Worm (Caenorhabditis elegans) whole organism, L4 larva: Measurements from ENCODE around the gene ZK546.2.
"Not testable (repeated sequence)": the region's sequence is repeated elsewhere in the genome, so short reads cannot be mapped to it uniquely, and the experiment has no call there.

Source experiments
- D1046.2 ChIP-seq: fragments of 200-800 bp; sonication (Bioruptor generic); IDR thresholded peaks from 2 replicates; pipeline ENCODE4 v1.3.6; 2022; ENCODE audit warnings: missing genetic modification characterization, missing compliant biosample characterization
- F26F4.8 ChIP-seq: fragments of 200-800 bp; sonication (Bioruptor generic); conservative IDR thresholded peaks from 2 replicates; pipeline ENCODE4 v1.3.6; 2022; ENCODE audit warnings: missing genetic modification characterization, missing compliant biosample characterization
- F44E2.7 ChIP-seq: fragments of 200-800 bp; sonication (Bioruptor generic); IDR thresholded peaks from 2 replicates; pipeline ENCODE4 v2.1.2; 2022; ENCODE audit warnings: missing genetic modification characterization, missing compliant biosample characterization
- T20F7.1 ChIP-seq: fragments of 200-800 bp; sonication (Bioruptor generic); optimal IDR thresholded peaks from 2 replicates; lab custom pipeline; 2018; ENCODE audit warnings: mild to moderate bottlenecking, missing genetic modification characterization, missing compliant biosample characterization
- Y105C5A.15 ChIP-seq: fragments of 200-800 bp; sonication (Bioruptor generic); IDR thresholded peaks from 2 replicates; pipeline ENCODE4 v1.3.6; 2022; ENCODE audit warnings: missing genetic modification characterization, missing compliant biosample characterization
- Y48G9A.11 ChIP-seq: fragments of 200-800 bp; sonication (Bioruptor generic); IDR thresholded peaks from 2 replicates; pipeline ENCODE4 v1.3.6; 2022; ENCODE audit warnings: missing genetic modification reagents, missing genetic modification characterization, missing compliant biosample characterization
- Y5F2A.4 ChIP-seq: fragments of 200-800 bp; sonication (Bioruptor generic); optimal IDR thresholded peaks from 2 replicates; lab custom pipeline; 2018; ENCODE audit warnings: mild to moderate bottlenecking, missing genetic modification characterization, missing compliant biosample characterization
- Y75B8A.6 ChIP-seq: fragments of 200-800 bp; sonication (Bioruptor generic); IDR thresholded peaks from 2 replicates; pipeline ENCODE4 v1.3.6; 2022; ENCODE audit warnings: missing genetic modification reagents, missing genetic modification characterization, missing compliant biosample characterization
- ama-1 ChIP-seq: fragments of 150-350 bp; optimal IDR thresholded peaks from 2 replicates; lab custom pipeline; 2014; ENCODE audit warnings: inconsistent platforms, mixed read lengths
- arid-1 ChIP-seq: fragments of 200-800 bp; sonication (Bioruptor generic); conservative IDR thresholded peaks from 2 replicates; pipeline ENCODE4 v1.3.6; 2022; ENCODE audit warnings: missing genetic modification reagents, missing genetic modification characterization, missing compliant biosample characterization
- ceh-44 ChIP-seq: fragments of 200-800 bp; sonication (Bioruptor generic); IDR thresholded peaks from 2 replicates; pipeline ENCODE4 v1.3.6; 2022; ENCODE audit warnings: missing genetic modification reagents, missing genetic modification characterization, missing compliant biosample characterization
- ces-1 ChIP-seq: fragments of 150-350 bp; sonication (generic microtip); optimal IDR thresholded peaks from 4 replicates; lab custom pipeline; 2014; ENCODE audit warnings: missing biosample characterization, missing genetic modification reagents, missing genetic modification characterization
- ctbp-1 ChIP-seq: fragments of 200-800 bp; sonication (Bioruptor generic); IDR thresholded peaks from 2 replicates; pipeline ENCODE4 v1.3.6; 2022; ENCODE audit warnings: missing genetic modification reagents, missing genetic modification characterization, missing compliant biosample characterization
- daf-12 ChIP-seq: fragments of 150-350 bp; optimal IDR thresholded peaks from 2 replicates; lab custom pipeline; 2014; ENCODE audit warnings: missing biosample characterization, missing genetic modification reagents, missing genetic modification characterization
- dmd-8 ChIP-seq: fragments of 200-800 bp; sonication (Bioruptor generic); IDR thresholded peaks from 2 replicates; pipeline ENCODE4 v1.3.6; 2022; ENCODE audit warnings: missing genetic modification characterization, missing compliant biosample characterization
- egl-27 ChIP-seq: sonication (generic microtip); optimal IDR thresholded peaks from 3 replicates; lab custom pipeline; 2017; ENCODE audit warnings: missing biosample characterization, missing genetic modification reagents, missing genetic modification characterization
- egl-43 ChIP-seq: fragments of 200-800 bp; sonication (Bioruptor generic); IDR thresholded peaks from 2 replicates; pipeline ENCODE4 v1.3.6; 2022; ENCODE audit warnings: missing genetic modification reagents, missing genetic modification characterization, missing compliant biosample characterization
- jun-1 ChIP-seq: fragments of 150-350 bp; optimal IDR thresholded peaks from 2 replicates; lab custom pipeline; 2014; ENCODE audit warnings: missing biosample characterization, missing genetic modification reagents, missing genetic modification characterization
- lin-13 ChIP-seq: fragments of 150-350 bp; optimal IDR thresholded peaks from 2 replicates; lab custom pipeline; 2014; ENCODE audit warnings: missing biosample characterization, missing genetic modification reagents, missing genetic modification characterization
- lin-29 ChIP-seq: fragments of 200-800 bp; sonication (Bioruptor generic); IDR thresholded peaks from 2 replicates; pipeline ENCODE4 v1.3.6; 2022; ENCODE audit warnings: missing genetic modification reagents, missing genetic modification characterization, missing compliant biosample characterization
- madf-5 ChIP-seq, 2 experiments: fragments of 200-800 bp; sonication (Bioruptor generic); IDR thresholded peaks; 2 replicates each; pipeline ENCODE4 v1.3.6; 2022; ENCODE audit warnings: missing compliant biosample characterization in 2 of 2, missing genetic modification characterization in 2 of 2
- mdt-29 ChIP-seq: fragments of 200-800 bp; sonication (Bioruptor generic); IDR thresholded peaks from 2 replicates; pipeline ENCODE4 v1.3.6; 2022; ENCODE audit warnings: missing genetic modification reagents, missing genetic modification characterization, missing compliant biosample characterization
- mep-1 ChIP-seq: fragments of 150-350 bp; sonication (generic microtip); optimal IDR thresholded peaks from 3 replicates; lab custom pipeline; 2014; ENCODE audit warnings: missing biosample characterization, missing genetic modification characterization
- nhr-25 ChIP-seq: sonication (generic microtip); optimal IDR thresholded peaks from 2 replicates; lab custom pipeline; 2017; ENCODE audit warnings: missing genetic modification characterization, mild to moderate bottlenecking, missing compliant biosample characterization, antibody characterized with exemption, moderate library complexity, borderline replicate concordance; ENCODE audit not compliant: insufficient read depth
- nhr-41 ChIP-seq: fragments of 200-800 bp; sonication (Bioruptor generic); IDR thresholded peaks from 2 replicates; pipeline ENCODE4 v1.3.6; 2022; ENCODE audit warnings: missing genetic modification reagents, missing genetic modification characterization, missing compliant biosample characterization
- nhr-48 ChIP-seq: sonication (generic microtip); optimal IDR thresholded peaks from 2 replicates; lab custom pipeline; 2016; ENCODE audit warnings: mild to moderate bottlenecking, missing genetic modification characterization, missing compliant biosample characterization
- nhr-77 ChIP-seq: fragments of 150-350 bp; optimal IDR thresholded peaks from 2 replicates; lab custom pipeline; 2014; ENCODE audit warnings: missing biosample characterization, missing genetic modification characterization
- set-16 ChIP-seq: fragments of 200-800 bp; sonication (Bioruptor generic); IDR thresholded peaks from 2 replicates; pipeline ENCODE4 v1.3.6; 2022; ENCODE audit warnings: missing genetic modification reagents, missing genetic modification characterization, missing compliant biosample characterization
- skn-1 ChIP-seq: fragments of 150-350 bp; optimal IDR thresholded peaks from 2 replicates; lab custom pipeline; 2014; ENCODE audit warnings: missing biosample characterization, missing genetic modification characterization
- snpc-1.2 ChIP-seq: fragments of 200-800 bp; sonication (Bioruptor generic); IDR thresholded peaks from 2 replicates; pipeline ENCODE4 v1.3.6; 2022; ENCODE audit warnings: missing genetic modification reagents, missing genetic modification characterization, missing compliant biosample characterization
- tra-1 ChIP-seq: fragments of 200-800 bp; sonication (Bioruptor generic); IDR thresholded peaks from 2 replicates; pipeline ENCODE4 v1.3.6; 2022; ENCODE audit warnings: missing genetic modification reagents, missing genetic modification characterization, missing compliant biosample characterization
- unc-62 ChIP-seq, 3 experiments: fragments of 150-350 bp in 1 of 3; sonication (generic microtip); optimal IDR thresholded peaks in 2 of 3; peaks in 1 of 3; 1 replicate in 1 of 3; 2 replicates in 2 of 3; lab custom pipeline; 2014 to 2017; ENCODE audit warnings: missing biosample characterization in 3 of 3, missing genetic modification characterization in 3 of 3, missing genetic modification reagents in 3 of 3, missing genotype in 1 of 3
- vab-7 ChIP-seq: fragments of 200-800 bp; sonication (Bioruptor generic); IDR thresholded peaks from 2 replicates; pipeline ENCODE4 v1.3.6; 2022; ENCODE audit warnings: missing genetic modification reagents, missing genetic modification characterization, missing compliant biosample characterization
- zip-11 ChIP-seq: fragments of 200-800 bp; sonication (Bioruptor generic); IDR thresholded peaks from 2 replicates; pipeline ENCODE4 v1.3.6; 2022; ENCODE audit warnings: missing genetic modification characterization, missing compliant biosample characterization

The ZK546.2 gene

DNA sequence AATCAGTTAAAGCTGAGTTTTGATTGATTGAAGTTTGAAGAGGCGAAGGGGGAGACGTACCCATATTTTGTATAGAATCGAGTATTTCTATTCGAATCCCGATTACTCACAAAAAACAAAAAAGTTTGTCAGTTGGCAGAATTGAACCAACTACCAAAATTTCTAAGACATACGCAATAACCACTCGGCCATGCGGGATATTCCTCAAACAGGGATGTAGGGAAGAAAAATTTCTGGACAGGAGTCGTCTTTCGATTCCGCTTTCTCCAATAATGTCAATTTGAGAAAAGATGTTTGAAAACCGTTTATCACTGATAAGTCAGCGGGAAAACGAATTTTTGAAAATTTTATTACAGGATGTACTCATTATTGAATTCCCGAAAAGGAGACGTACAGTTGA lies 17.5 kb upstream of the ZK546.2 start (continued):
- TF ChIP-seq zip-11 (GFP tag; lab: Robert Waterston, UW) (0 out of 2 replicates have a peak, but pooled peaks have one; percentile 18), madf-5 (GFP tag; IDR thresholded peaks at IDR 0.05; lab: Robert Waterston, UW) (peak; percentile 75; a peak in 2 of 4 replicates), D1046.2 (peak; percentile 86), Y105C5A.15 (GFP tag; lab: Robert Waterston, UW) (peak; percentile 87; the same call in 1 of the 2 replicates), tra-1 (GFP tag; lab: Robert Waterston, UW) (peak; percentile 88), F44E2.7 (GFP tag; lab: Robert Waterston, UW) (peak; percentile 50; the same call in 1 of the 2 replicates), egl-43 (GFP tag; lab: Robert Waterston, UW) (peak; percentile 90), dmd-8 (GFP tag; lab: Robert Waterston, UW) (peak; percentile 82), arid-1 (GFP tag; lab: Robert Waterston, UW) (peak; percentile 92), mdt-29 (GFP tag; lab: Robert Waterston, UW) (peak; percentile 50; the same call in 1 of the 2 replicates), ctbp-1 (GFP tag; lab: Robert Waterston, UW) (0 out of 2 replicates have a peak, but pooled peaks have one; percentile 55), ceh-44 (GFP tag; lab: Robert Waterston, UW) (peak; percentile 76), Y48G9A.11 (GFP tag; lab: Robert Waterston, UW) (peak; percentile 38; the same call in 1 of the 2 replicates), vab-7 (GFP tag; lab: Robert Waterston, UW) (peak; percentile 82), F26F4.8 (GFP tag; lab: Robert Waterston, UW) (peak; percentile 87)

DNA sequence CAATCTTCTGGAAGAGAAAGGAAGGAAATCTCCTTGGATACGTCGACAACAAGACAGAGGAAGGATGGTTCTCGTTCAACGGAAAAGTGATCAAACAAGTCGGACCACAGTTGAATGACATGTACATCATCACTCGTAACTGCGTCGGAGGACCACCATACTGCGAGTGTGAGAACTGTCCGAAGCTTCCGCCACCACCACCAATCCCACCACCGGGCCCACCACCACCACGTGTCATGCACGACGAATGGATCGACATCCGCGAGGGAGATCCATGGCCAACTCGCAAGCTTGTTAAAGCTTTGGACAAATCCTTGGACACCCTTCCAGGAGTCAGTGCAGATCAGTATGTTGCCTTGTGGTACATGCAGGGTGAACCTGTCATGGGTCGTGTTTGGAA lies 14.5 kb upstream of the ZK546.2 start:
- TF ChIP-seq nhr-41 (GFP tag; lab: Robert Waterston, UW) (no peak), ama-1 (lab: Kevin White, UChicago) (no peak), unc-62 (GFP tag; optimal IDR thresholded peaks at IDR 0.05 in 1 of 2; lab: Kevin White, UChicago) (peak in 1 of 2 experiments; percentile 91), unc-62 (tag; optimal IDR thresholded peaks at IDR 0.05; lab: Kevin White, UChicago) (no peak), Y105C5A.15 (GFP tag; lab: Robert Waterston, UW) (no peak), nhr-25 (tag; lab: Kevin White, UChicago) (no peak), snpc-1.2 (GFP tag; lab: Robert Waterston, UW) (no peak), mep-1 (tag; lab: Kevin White, UChicago) (no peak)

DNA sequence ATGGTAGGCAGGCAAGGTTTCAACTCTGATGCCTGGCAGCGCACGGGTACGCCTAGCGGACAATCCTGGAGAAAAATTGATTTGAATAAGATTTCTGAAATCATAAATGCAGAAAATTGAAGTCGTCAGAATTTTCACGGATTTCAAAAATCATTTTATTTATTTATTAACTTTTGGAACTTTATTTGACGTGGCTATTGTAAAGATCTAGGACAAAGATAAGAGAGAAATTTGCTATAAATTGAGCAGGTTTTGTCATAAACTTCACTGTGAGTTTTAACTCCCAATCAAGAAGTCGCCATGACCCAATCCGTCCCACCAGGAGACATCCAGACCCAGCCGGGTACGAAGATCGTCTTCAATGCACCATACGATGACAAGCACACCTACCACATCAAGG lies 13.1 kb upstream of the ZK546.2 start, which contains the start of gene msp-152:
msp-152 (plus strand) TSS at position 301 of the 400 bp plus-strand sequence.
- not testable (repeated sequence) for TF ChIP-seq jun-1, skn-1, nhr-48 (tag; lab: Kevin White, UChicago)

DNA sequence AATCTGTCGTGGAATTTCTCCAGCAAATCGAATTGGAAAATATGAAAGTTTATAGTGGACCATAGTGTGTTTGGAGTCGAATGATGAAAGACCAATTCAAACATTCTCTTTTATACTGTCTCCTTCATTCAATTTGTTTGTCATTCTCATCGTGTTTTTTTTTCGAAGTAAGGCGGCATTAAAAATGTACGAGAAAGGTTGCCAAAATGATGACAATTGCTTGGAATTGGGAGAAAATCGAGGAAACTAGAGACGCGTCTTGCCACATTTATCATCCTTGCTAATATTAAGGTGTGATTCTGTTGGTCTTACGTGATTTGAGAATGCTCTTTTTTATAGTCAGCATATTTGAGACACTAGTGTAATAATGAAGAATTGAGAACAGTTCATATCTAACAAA lies 10.9 kb upstream of the ZK546.2 start, which contains the start of gene gst-30:
gst-30 (minus strand) TSS at position 101 of the 400 bp plus-strand sequence.
- TF ChIP-seq set-16 (GFP tag; lab: Robert Waterston, UW) (no peak), lin-13 (GFP tag; lab: Kevin White, UChicago) (no peak), daf-12 (tag; lab: Kevin White, UChicago) (no peak), skn-1 (tag; lab: Kevin White, UChicago) (no peak), arid-1 (GFP tag; lab: Robert Waterston, UW) (no peak), madf-5 (GFP tag; IDR thresholded peaks at IDR 0.05; lab: Robert Waterston, UW) (no peak), Y5F2A.4 (GFP tag; lab: Kevin White, UChicago) (no peak), nhr-77 (tag; lab: Kevin White, UChicago) (no peak), zip-11 (GFP tag; lab: Robert Waterston, UW) (no peak), lin-29 (GFP tag; lab: Robert Waterston, UW) (no peak), egl-27 (tag; lab: Kevin White, UChicago) (no peak), tra-1 (GFP tag; lab: Robert Waterston, UW) (no peak), Y75B8A.6 (GFP tag; lab: Robert Waterston, UW) (no peak), T20F7.1 (GFP tag; lab: Kevin White, UChicago) (no peak), ces-1 (GFP tag; lab: Kevin White, UChicago) (no peak)
